Fruit fly (Drosophila melanogaster) whole organism, embryonic: Measurements from ENCODE around the gene CG15262.

Source experiments
- CG10267 ChIP-seq: fragments of 200-800 bp; sonication (Bioruptor generic); optimal IDR thresholded peaks from 2 replicates; lab custom pipeline; 2018; ENCODE audit warnings: missing biosample characterization, mild to moderate bottlenecking, missing genetic modification characterization, moderate library complexity
- CG11398 ChIP-seq: fragments of 200-800 bp; sonication (Bioruptor generic); optimal IDR thresholded peaks from 2 replicates; lab custom pipeline; 2016; ENCODE audit warnings: missing biosample characterization, missing genetic modification characterization
- CG12071 ChIP-seq: fragments of 200-800 bp; sonication (Bioruptor generic); optimal IDR thresholded peaks from 3 replicates; lab custom pipeline; 2018; ENCODE audit warnings: missing biosample characterization, mild to moderate bottlenecking, missing genetic modification characterization
- CG12659 ChIP-seq: fragments of 200-800 bp; sonication (Bioruptor generic); optimal IDR thresholded peaks from 3 replicates; lab custom pipeline; 2017; ENCODE audit warnings: mild to moderate bottlenecking, missing biosample characterization, missing genetic modification reagents, missing genetic modification characterization
- CG12942 ChIP-seq: fragments of 200-800 bp; sonication (Bioruptor generic); optimal IDR thresholded peaks from 3 replicates; lab custom pipeline; 2016; ENCODE audit warnings: missing biosample characterization, missing genetic modification characterization
- CG1603 ChIP-seq: fragments of 200-800 bp; sonication (Bioruptor generic); optimal IDR thresholded peaks from 2 replicates; lab custom pipeline; 2019; ENCODE audit warnings: missing biosample characterization, mild to moderate bottlenecking, missing genetic modification characterization, moderate library complexity
- CG17328 ChIP-seq: fragments of 200-800 bp; sonication (Bioruptor generic); IDR thresholded peaks from 2 replicates; pipeline ENCODE4 v1.3.6; 2022; ENCODE audit warnings: missing biosample characterization, missing genetic modification characterization
- CG17361 ChIP-seq: fragments of 200-800 bp; sonication (Bioruptor generic); IDR thresholded peaks from 3 replicates; pipeline ENCODE4 v1.3.6; 2022; ENCODE audit warnings: missing biosample characterization, missing genetic modification characterization
- CG17912 ChIP-seq: fragments of 200-800 bp; sonication (Bioruptor generic); optimal IDR thresholded peaks from 2 replicates; lab custom pipeline; 2018; ENCODE audit warnings: missing biosample characterization, mild to moderate bottlenecking, missing genetic modification characterization
- CG1832 ChIP-seq: fragments of 200-800 bp; sonication (Bioruptor generic); optimal IDR thresholded peaks from 2 replicates; lab custom pipeline; 2017; ENCODE audit warnings: missing biosample characterization, mild to moderate bottlenecking, missing genetic modification characterization, inconsistent platforms
- CG18599 ChIP-seq: fragments of 200-800 bp; sonication (Bioruptor generic); optimal IDR thresholded peaks from 3 replicates; lab custom pipeline; 2017; ENCODE audit warnings: missing biosample characterization, missing genetic modification characterization, mild to moderate bottlenecking, moderate library complexity, missing genetic modification reagents
- CG34422 ChIP-seq: fragments of 200-800 bp; sonication (Bioruptor generic); IDR thresholded peaks from 3 replicates; pipeline ENCODE4 v1.3.6; 2022; ENCODE audit warnings: missing biosample characterization, missing genetic modification characterization
- CG6272 ChIP-seq: fragments of 200-800 bp; sonication (Bioruptor generic); IDR thresholded peaks from 2 replicates; pipeline ENCODE4 v1.3.6; 2022; ENCODE audit warnings: missing biosample characterization, missing genetic modification characterization
- CG6689 ChIP-seq: fragments of 200-800 bp; sonication (Bioruptor generic); IDR thresholded peaks from 2 replicates; pipeline ENCODE4 v1.3.6; 2022; ENCODE audit warnings: missing biosample characterization, missing genetic modification characterization
- CG6765 ChIP-seq: fragments of 200-800 bp; sonication (Bioruptor generic); optimal IDR thresholded peaks from 3 replicates; lab custom pipeline; 2017; ENCODE audit warnings: missing biosample characterization, mild to moderate bottlenecking, missing genetic modification characterization
- CG7928 ChIP-seq: fragments of 200-800 bp; sonication (Bioruptor generic); optimal IDR thresholded peaks from 2 replicates; lab custom pipeline; 2017; ENCODE audit warnings: missing biosample characterization, mild to moderate bottlenecking, missing genetic modification characterization
- CG9215 ChIP-seq: fragments of 200-800 bp; sonication (Bioruptor generic); IDR thresholded peaks from 2 replicates; pipeline ENCODE4 v1.3.6; 2022; ENCODE audit warnings: missing biosample characterization, missing genetic modification characterization
- Camta ChIP-seq: fragments of 200-800 bp; sonication (Bioruptor generic); optimal IDR thresholded peaks from 2 replicates; lab custom pipeline; 2016; ENCODE audit warnings: missing biosample characterization, missing genetic modification characterization
- Dbx ChIP-seq: fragments of 200-800 bp; sonication (Bioruptor generic); IDR thresholded peaks from 3 replicates; pipeline ENCODE4 v1.3.6; 2022; ENCODE audit warnings: missing biosample characterization, missing genetic modification characterization
- Dfd ChIP-seq, 2 experiments: fragments of >200 bp; optimal IDR thresholded peaks; 2 replicates each; lab custom pipeline; 2017; ENCODE audit warnings: missing biosample characterization in 2 of 2, missing genetic modification characterization in 2 of 2
- Fer1 ChIP-seq: fragments of 200-800 bp; sonication (Bioruptor generic); optimal IDR thresholded peaks from 2 replicates; lab custom pipeline; 2017; ENCODE audit warnings: missing biosample characterization, mild to moderate bottlenecking, missing genetic modification characterization
- Gug ChIP-seq: fragments of 200-800 bp; sonication (Bioruptor generic); IDR thresholded peaks from 4 replicates; pipeline ENCODE4 v1.3.6; 2022; ENCODE audit warnings: missing biosample characterization, missing genetic modification characterization
- HLH4C ChIP-seq: fragments of 200-800 bp; sonication (Bioruptor generic); IDR thresholded peaks from 3 replicates; pipeline ENCODE4 v1.3.6; 2022; ENCODE audit warnings: missing biosample characterization, missing genetic modification characterization; ENCODE audit not compliant: partially characterized antibody
- HLHmδ ChIP-seq: fragments of 200-800 bp; sonication (Bioruptor generic); optimal IDR thresholded peaks from 2 replicates; lab custom pipeline; 2018; ENCODE audit warnings: missing biosample characterization, mild to moderate bottlenecking, missing genetic modification characterization, moderate library complexity
- Hey ChIP-seq: fragments of 200-800 bp; sonication (Bioruptor generic); optimal IDR thresholded peaks from 3 replicates; lab custom pipeline; 2018; ENCODE audit warnings: missing biosample characterization, mild to moderate bottlenecking, missing genetic modification characterization
- MTF-1 ChIP-seq: fragments of 200-800 bp; sonication (Bioruptor generic); optimal IDR thresholded peaks from 2 replicates; lab custom pipeline; 2018; ENCODE audit warnings: missing biosample characterization, mild to moderate bottlenecking, missing genetic modification characterization, borderline replicate concordance
- Opbp ChIP-seq: fragments of 200-800 bp; sonication (Bioruptor generic); IDR thresholded peaks from 3 replicates; pipeline ENCODE4 v1.3.6; 2022; ENCODE audit warnings: missing biosample characterization, missing genetic modification characterization; ENCODE audit not compliant: partially characterized antibody
- Rfx ChIP-seq: fragments of 200-800 bp; sonication (Bioruptor generic); IDR thresholded peaks from 2 replicates; pipeline ENCODE4 v1.3.6; 2022; ENCODE audit warnings: missing biosample characterization, missing genetic modification characterization
- Spps ChIP-seq: fragments of 200-800 bp; sonication (Bioruptor generic); optimal IDR thresholded peaks from 2 replicates; lab custom pipeline; 2018; ENCODE audit warnings: missing biosample characterization, mild to moderate bottlenecking, missing genetic modification characterization
- Trl ChIP-seq, 3 experiments: fragments of >200 bp in 2 of 3; fragments of 200-800 bp in 1 of 3; sonication (Bioruptor generic) in 1 of 3; optimal IDR thresholded peaks; 2 replicates in 1 of 3; 3 replicates in 2 of 3; lab custom pipeline; 2016 to 2017; ENCODE audit warnings: missing biosample characterization in 1 of 3, missing genetic modification characterization in 1 of 3
- Xbp1 ChIP-seq: fragments of 200-800 bp; sonication (Bioruptor generic); optimal IDR thresholded peaks from 3 replicates; lab custom pipeline; 2016; ENCODE audit warnings: missing biosample characterization, mild to moderate bottlenecking, missing genetic modification characterization
- bowl ChIP-seq: fragments of 200-800 bp; sonication (Bioruptor generic); IDR thresholded peaks from 2 replicates; pipeline ENCODE4 v1.3.6; 2022; ENCODE audit warnings: missing biosample characterization, missing genetic modification characterization
- btn ChIP-seq: fragments of 200-800 bp; sonication (Bioruptor generic); optimal IDR thresholded peaks from 2 replicates; lab custom pipeline; 2016; ENCODE audit warnings: missing biosample characterization, missing genetic modification characterization
- cato ChIP-seq: fragments of 200-800 bp; sonication (Bioruptor generic); optimal IDR thresholded peaks from 2 replicates; lab custom pipeline; 2016; ENCODE audit warnings: missing biosample characterization, missing genetic modification characterization, borderline replicate concordance
- emc ChIP-seq: fragments of 200-800 bp; sonication (Bioruptor generic); optimal IDR thresholded peaks from 2 replicates; lab custom pipeline; 2016; ENCODE audit warnings: missing biosample characterization, missing genetic modification characterization
- fd96Cb ChIP-seq: fragments of 200-800 bp; sonication (Bioruptor generic); optimal IDR thresholded peaks from 2 replicates; lab custom pipeline; 2018; ENCODE audit warnings: missing biosample characterization, mild to moderate bottlenecking, missing genetic modification characterization, moderate library complexity
- ftz-f1 ChIP-seq: fragments of 200-800 bp; sonication (Bioruptor generic); optimal IDR thresholded peaks from 2 replicates; lab custom pipeline; 2016; ENCODE audit warnings: missing biosample characterization, missing genetic modification characterization
- gce ChIP-seq: fragments of 200-800 bp; sonication (Bioruptor generic); IDR thresholded peaks from 3 replicates; pipeline ENCODE4 v1.3.6; 2022; ENCODE audit warnings: missing biosample characterization, missing genetic modification characterization
- hth ChIP-seq: fragments of >200 bp; optimal IDR thresholded peaks from 2 replicates; lab custom pipeline; 2017; ENCODE audit warnings: inconsistent platforms
- inv ChIP-seq: fragments of 200-800 bp; sonication (Bioruptor generic); IDR thresholded peaks from 2 replicates; pipeline ENCODE4 v1.3.6; 2022; ENCODE audit warnings: missing biosample characterization, missing genetic modification characterization; ENCODE audit not compliant: partially characterized antibody
- kah ChIP-seq: fragments of 200-800 bp; sonication (Bioruptor generic); optimal IDR thresholded peaks from 2 replicates; lab custom pipeline; 2018; ENCODE audit warnings: missing biosample characterization, mild to moderate bottlenecking, missing genetic modification characterization
- ken ChIP-seq: fragments of 200-800 bp; sonication (Bioruptor generic); IDR thresholded peaks from 3 replicates; pipeline ENCODE4 v1.3.6; 2022; ENCODE audit warnings: missing biosample characterization, missing genetic modification characterization
- lola ChIP-seq, 3 experiments: fragments of >200 bp in 2 of 3; fragments of 200-800 bp in 1 of 3; sonication (Bioruptor generic) in 1 of 3; optimal IDR thresholded peaks; 2 replicates each; lab custom pipeline; 2017 to 2019; ENCODE audit warnings: missing biosample characterization in 3 of 3, missing genetic modification characterization in 3 of 3, mild to moderate bottlenecking in 1 of 3, moderate library complexity in 1 of 3
- pfk ChIP-seq: fragments of 200-800 bp; sonication (Bioruptor generic); optimal IDR thresholded peaks from 2 replicates; lab custom pipeline; 2018; ENCODE audit warnings: missing biosample characterization, mild to moderate bottlenecking, missing genetic modification characterization, moderate library complexity
- scrt ChIP-seq: fragments of 200-800 bp; sonication (Bioruptor generic); optimal IDR thresholded peaks from 2 replicates; lab custom pipeline; 2018; ENCODE audit warnings: missing biosample characterization, mild to moderate bottlenecking, missing genetic modification characterization, moderate library complexity
- so ChIP-seq: fragments of 200-800 bp; sonication (Bioruptor generic); IDR thresholded peaks from 3 replicates; pipeline ENCODE4 v1.3.6; 2022; ENCODE audit warnings: missing biosample characterization, missing genetic modification characterization
- sr ChIP-seq: fragments of 200-800 bp; sonication (Bioruptor generic); IDR thresholded peaks from 3 replicates; pipeline ENCODE4 v1.3.6; 2022; ENCODE audit warnings: missing biosample characterization, missing genetic modification characterization
- tx ChIP-seq: fragments of 200-800 bp; sonication (Bioruptor generic); optimal IDR thresholded peaks from 2 replicates; lab custom pipeline; 2016; ENCODE audit warnings: missing biosample characterization, missing genetic modification characterization
- zf30C ChIP-seq: fragments of 200-800 bp; sonication (Bioruptor generic); optimal IDR thresholded peaks from 3 replicates; lab custom pipeline; 2018; ENCODE audit warnings: missing biosample characterization, mild to moderate bottlenecking, missing genetic modification characterization

CG15262 gene

DNA sequence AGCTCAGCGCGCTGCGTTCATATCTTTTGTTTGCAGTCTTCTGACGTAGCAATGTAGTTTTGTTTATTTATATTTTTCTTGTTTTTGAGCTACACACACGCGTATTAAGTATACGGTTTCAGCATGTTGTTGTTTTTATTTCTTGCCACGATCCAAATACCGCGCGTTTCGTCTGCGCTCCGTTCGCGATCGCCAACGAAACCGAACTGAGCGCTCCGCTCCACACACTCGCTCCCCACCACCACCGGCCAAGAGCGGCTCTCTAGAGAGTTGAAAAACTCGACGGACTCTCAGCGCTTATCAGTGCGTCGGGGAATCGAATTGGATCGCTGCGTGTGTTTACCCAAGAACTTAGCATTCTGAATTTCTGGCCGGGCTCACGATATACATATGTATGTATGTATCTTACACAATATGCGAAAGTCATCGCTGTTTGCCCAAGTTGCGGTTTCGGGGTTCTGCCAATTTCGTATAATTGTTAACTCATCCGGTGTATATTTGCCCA, 33.1 kb upstream of the CG15262 start, which contains the start of gene yuri (continued):
- TF ChIP-seq CG6765 (GFP tag; lab: Kevin White, UChicago) (peak; percentile 56), CG17912 (peak; percentile 18), ken (peak; percentile 17; the same call in 1 of the 3 replicates), Fer1 (GFP tag; lab: Kevin White, UChicago) (peak; percentile 72), so (GFP tag; lab: Robert Waterston, UW) (peak; percentile 88), CG12071 (peak; percentile 33), CG10267 (peak; percentile 12), btn (no peak), Gug (GFP tag; lab: Robert Waterston, UW) (no peak), sr (GFP tag; lab: Robert Waterston, UW) (no peak), HLHmδ (GFP tag; lab: Kevin White, UChicago) (peak; percentile 89), CG7928 (GFP tag; lab: Kevin White, UChicago) (peak; percentile 27), fd96Cb (no peak), CG6689 (GFP tag; lab: Robert Waterston, UW) (0 out of 2 replicates have a peak, but pooled peaks have one; percentile 6), Opbp (GFP tag; lab: Robert Waterston, UW) (peak; percentile 58; the same call in 2 of the 3 replicates), emc (no peak), Camta (GFP tag; lab: Kevin White, UChicago) (no peak), CG11398 (GFP tag; lab: Kevin White, UChicago) (no peak), CG17328 (no peak), gce (GFP tag; lab: Robert Waterston, UW) (0 out of 3 replicates have a peak, but pooled peaks have one; percentile 38), CG17361 (GFP tag; lab: Robert Waterston, UW) (no peak), zf30C (GFP tag; lab: Kevin White, UChicago) (peak; percentile 10), Rfx (peak; percentile 47; the same call in 1 of the 2 replicates), CG34422 (GFP tag; lab: Robert Waterston, UW) (peak; percentile 73; the same call in 1 of the 3 replicates), bowl (GFP tag; lab: Robert Waterston, UW) (peak; percentile 71; the same call in 1 of the 2 replicates), CG1603 (tag; lab: Kevin White, UChicago) (no peak), Xbp1 (GFP tag; lab: Kevin White, UChicago) (no peak), CG18599 (GFP tag; lab: Kevin White, UChicago) (peak; percentile 57), hth (lab: Kevin White, UChicago) (no peak), CG9215 (no peak), ftz-f1 (GFP tag; lab: Kevin White, UChicago) (peak; percentile 62), HLH4C (peak; percentile 36; the same call in 1 of the 3 replicates), scrt (GFP tag; lab: Kevin White, UChicago) (peak; percentile 31), pfk (GFP tag; lab: Kevin White, UChicago) (peak; percentile 46), CG12942 (GFP tag; lab: Kevin White, UChicago) (no peak), cato (GFP tag; lab: Kevin White, UChicago) (no peak), Spps (tag; lab: Kevin White, UChicago) (peak; percentile 14), inv (GFP tag; lab: Robert Waterston, UW) (0 out of 2 replicates have a peak, but pooled peaks have one; percentile 22), kah (GFP tag; lab: Kevin White, UChicago) (peak; percentile 66), lola (GFP tag; optimal IDR thresholded peaks at IDR 0.05; lab: Kevin White, UChicago) (no peak), Trl (optimal IDR thresholded peaks at IDR 0.05; lab: Kevin White, UChicago) (peak; percentile 90 to 92), Trl (GFP tag; optimal IDR thresholded peaks at IDR 0.05; lab: Kevin White, UChicago) (peak; percentile 72), Hey (no peak), MTF-1 (peak; percentile 77), tx (GFP tag; lab: Kevin White, UChicago) (no peak), CG12659 (peak; percentile 28), Dfd (GFP tag; optimal IDR thresholded peaks at IDR 0.05; lab: Kevin White, UChicago) (no peak), CG6272 (GFP tag; lab: Robert Waterston, UW) (no peak), Dbx (GFP tag; lab: Robert Waterston, UW) (peak; percentile 68; the same call in 2 of the 3 replicates), CG1832 (no peak)
